Fruit fly (Drosophila melanogaster) whole organism, prepupa: Measurements from ENCODE around the gene CG43163.

Source experiments
- Blimp-1 ChIP-seq: fragments of 200-800 bp; sonication (Bioruptor generic); optimal IDR thresholded peaks from 3 replicates; lab custom pipeline; 2017; ENCODE audit warnings: missing biosample characterization, missing genetic modification characterization, mild to moderate bottlenecking, moderate library complexity, missing genetic modification reagents
- CG10631 ChIP-seq: fragments of 200-800 bp; sonication (Bioruptor generic); optimal IDR thresholded peaks from 2 replicates; lab custom pipeline; 2016; ENCODE audit warnings: missing biosample characterization, missing genetic modification characterization
- CG11294 ChIP-seq: fragments of 200-800 bp; sonication (Bioruptor generic); IDR thresholded peaks from 2 replicates; pipeline ENCODE4 v1.3.6; 2022; ENCODE audit warnings: missing biosample characterization, missing genetic modification characterization
- CG11762 ChIP-seq: fragments of 200-800 bp; sonication (Bioruptor generic); optimal IDR thresholded peaks from 3 replicates; lab custom pipeline; 2016; ENCODE audit warnings: missing biosample characterization, missing genetic modification characterization; ENCODE audit not compliant: insufficient read depth
- CG11902 ChIP-seq: fragments of 200-800 bp; sonication (Bioruptor generic); optimal IDR thresholded peaks from 3 replicates; lab custom pipeline; 2016; ENCODE audit warnings: missing biosample characterization, missing genetic modification characterization
- CG15336 ChIP-seq: fragments of 200-800 bp; sonication (Bioruptor generic); IDR thresholded peaks from 2 replicates; pipeline ENCODE4 v1.3.6; 2022; ENCODE audit warnings: missing biosample characterization, missing genetic modification characterization
- CG1621 ChIP-seq: fragments of 200-800 bp; sonication (Bioruptor generic); optimal IDR thresholded peaks from 3 replicates; lab custom pipeline; 2018; ENCODE audit warnings: missing biosample characterization, mild to moderate bottlenecking, missing genetic modification characterization
- CG16779 ChIP-seq: fragments of 200-800 bp; sonication (Bioruptor generic); optimal IDR thresholded peaks from 3 replicates; lab custom pipeline; 2017; ENCODE audit warnings: missing biosample characterization, mild to moderate bottlenecking, missing genetic modification characterization
- CG3032 ChIP-seq: fragments of 200-800 bp; optimal IDR thresholded peaks from 2 replicates; lab custom pipeline; 2019; ENCODE audit warnings: missing biosample characterization, mild to moderate bottlenecking, missing genetic modification characterization, moderate library complexity
- CG31627 ChIP-seq: fragments of 200-800 bp; sonication (Bioruptor generic); optimal IDR thresholded peaks from 3 replicates; lab custom pipeline; 2016; ENCODE audit warnings: missing biosample characterization, missing genetic modification characterization
- CG34406 ChIP-seq: fragments of 200-800 bp; sonication (Bioruptor generic); optimal IDR thresholded peaks from 3 replicates; lab custom pipeline; 2016; ENCODE audit warnings: missing biosample characterization, missing genetic modification characterization
- CG4318 ChIP-seq: fragments of 200-800 bp; sonication (Bioruptor generic); optimal IDR thresholded peaks from 3 replicates; lab custom pipeline; 2017; ENCODE audit warnings: missing biosample characterization, mild to moderate bottlenecking, missing genetic modification characterization
- CG6276 ChIP-seq: fragments of 200-800 bp; sonication (Bioruptor generic); optimal IDR thresholded peaks from 2 replicates; lab custom pipeline; 2017; ENCODE audit warnings: missing biosample characterization, mild to moderate bottlenecking, missing genetic modification characterization
- CG6792 ChIP-seq: fragments of 200-800 bp; sonication (Bioruptor generic); optimal IDR thresholded peaks from 3 replicates; lab custom pipeline; 2016; ENCODE audit warnings: missing biosample characterization, missing genetic modification characterization
- CG6808 ChIP-seq: fragments of 200-800 bp; sonication (Bioruptor generic); optimal IDR thresholded peaks from 3 replicates; lab custom pipeline; 2017; ENCODE audit warnings: missing biosample characterization, missing genetic modification characterization, mild to moderate bottlenecking, moderate library complexity, missing genetic modification reagents
- CG6854 ChIP-seq: fragments of 200-800 bp; sonication (Bioruptor generic); optimal IDR thresholded peaks from 2 replicates; lab custom pipeline; 2017; ENCODE audit warnings: missing biosample characterization, mild to moderate bottlenecking, missing genetic modification characterization
- CG7368 ChIP-seq: fragments of 200-800 bp; sonication (Bioruptor generic); optimal IDR thresholded peaks from 3 replicates; lab custom pipeline; 2016; ENCODE audit warnings: missing biosample characterization, missing genetic modification characterization
- CG8119 ChIP-seq: fragments of 200-800 bp; sonication (Bioruptor generic); IDR thresholded peaks from 3 replicates; pipeline ENCODE4 v1.3.6; 2022; ENCODE audit warnings: missing biosample characterization, missing genetic modification characterization
- CG8319 ChIP-seq: fragments of 200-800 bp; sonication (Bioruptor generic); optimal IDR thresholded peaks from 3 replicates; lab custom pipeline; 2016; ENCODE audit warnings: missing biosample characterization, missing genetic modification characterization
- CG8632 ChIP-seq: fragments of 200-800 bp; sonication (Bioruptor generic); optimal IDR thresholded peaks from 3 replicates; lab custom pipeline; 2016; ENCODE audit warnings: missing biosample characterization, missing genetic modification characterization
- CG9139 ChIP-seq: fragments of 200-800 bp; sonication (Bioruptor generic); optimal IDR thresholded peaks from 3 replicates; lab custom pipeline; 2017; ENCODE audit warnings: missing biosample characterization, mild to moderate bottlenecking, missing genetic modification characterization
- Eip75B ChIP-seq: fragments of 200-800 bp; sonication (Bioruptor generic); optimal IDR thresholded peaks from 3 replicates; lab custom pipeline; 2016; ENCODE audit warnings: missing biosample characterization, missing genetic modification characterization
- Ets21C ChIP-seq: fragments of 200-800 bp; sonication (Bioruptor generic); optimal IDR thresholded peaks from 3 replicates; lab custom pipeline; 2016; ENCODE audit warnings: missing biosample characterization, missing genetic modification characterization
- Ets96B ChIP-seq: fragments of 200-800 bp; optimal IDR thresholded peaks from 2 replicates; lab custom pipeline; 2019; ENCODE audit warnings: missing biosample characterization, mild to moderate bottlenecking, missing genetic modification characterization, moderate library complexity
- Gug ChIP-seq: fragments of 200-800 bp; sonication (Bioruptor generic); IDR thresholded peaks from 2 replicates; pipeline ENCODE4 v1.3.6; 2022; ENCODE audit warnings: missing biosample characterization, missing genetic modification characterization
- Hr38 ChIP-seq: sonication (Bioruptor generic); optimal IDR thresholded peaks from 2 replicates; lab custom pipeline; 2016; ENCODE audit warnings: missing biosample characterization, missing genetic modification characterization
- Hr4 ChIP-seq: fragments of 200-800 bp; sonication (Bioruptor generic); optimal IDR thresholded peaks from 3 replicates; lab custom pipeline; 2016; ENCODE audit warnings: missing biosample characterization, missing genetic modification characterization
- Lpt ChIP-seq: fragments of 200-800 bp; sonication (Bioruptor generic); optimal IDR thresholded peaks from 3 replicates; lab custom pipeline; 2016; ENCODE audit warnings: missing biosample characterization, missing genetic modification characterization
- Met ChIP-seq: fragments of 200-800 bp; sonication (Bioruptor generic); optimal IDR thresholded peaks from 3 replicates; lab custom pipeline; 2016; ENCODE audit warnings: missing biosample characterization, missing genetic modification characterization
- OdsH ChIP-seq: fragments of 200-800 bp; sonication (Bioruptor generic); optimal IDR thresholded peaks from 3 replicates; lab custom pipeline; 2016; ENCODE audit warnings: missing biosample characterization, missing genetic modification characterization
- Smox ChIP-seq: fragments of 200-800 bp; sonication (Bioruptor generic); optimal IDR thresholded peaks from 3 replicates; lab custom pipeline; 2016; ENCODE audit warnings: missing biosample characterization, missing genetic modification characterization
- Sox102F ChIP-seq: fragments of 200-800 bp; sonication (Bioruptor generic); optimal IDR thresholded peaks from 2 replicates; lab custom pipeline; 2016; ENCODE audit warnings: missing biosample characterization, mild to moderate bottlenecking, missing genetic modification characterization
- Sox14 ChIP-seq: fragments of 200-800 bp; sonication (Bioruptor generic); optimal IDR thresholded peaks from 3 replicates; lab custom pipeline; 2016; ENCODE audit warnings: missing biosample characterization, missing genetic modification characterization
- acj6 ChIP-seq: fragments of 200-800 bp; sonication (Bioruptor generic); optimal IDR thresholded peaks from 3 replicates; lab custom pipeline; 2016; ENCODE audit warnings: missing biosample characterization, missing genetic modification characterization
- cyc ChIP-seq: fragments of 200-800 bp; sonication (Bioruptor generic); optimal IDR thresholded peaks from 3 replicates; lab custom pipeline; 2016; ENCODE audit warnings: missing biosample characterization, missing genetic modification characterization
- dac ChIP-seq: fragments of 200-800 bp; sonication (Bioruptor generic); optimal IDR thresholded peaks from 2 replicates; lab custom pipeline; 2017; ENCODE audit warnings: missing biosample characterization, mild to moderate bottlenecking, missing genetic modification characterization
- dsx ChIP-seq: fragments of 200-800 bp; optimal IDR thresholded peaks from 3 replicates; lab custom pipeline; 2019; ENCODE audit warnings: missing biosample characterization, mild to moderate bottlenecking, missing genetic modification characterization, moderate library complexity; ENCODE audit not compliant: poor library complexity, severe bottlenecking
- eg ChIP-seq: fragments of 200-800 bp; sonication (Bioruptor generic); IDR thresholded peaks from 3 replicates; pipeline ENCODE4 v1.3.6; 2022; ENCODE audit warnings: missing biosample characterization, missing genetic modification characterization
- esn ChIP-seq: fragments of 200-800 bp; sonication (Bioruptor generic); optimal IDR thresholded peaks from 2 replicates; lab custom pipeline; 2016; ENCODE audit warnings: missing biosample characterization, mild to moderate bottlenecking, missing genetic modification characterization, moderate library complexity
- fd59A ChIP-seq: fragments of 200-800 bp; sonication (Bioruptor generic); optimal IDR thresholded peaks from 2 replicates; lab custom pipeline; 2017; ENCODE audit warnings: missing biosample characterization, mild to moderate bottlenecking, missing genetic modification characterization, missing genetic modification reagents
- fkh ChIP-seq: fragments of 200-800 bp; sonication (Bioruptor generic); optimal IDR thresholded peaks from 3 replicates; lab custom pipeline; 2017; ENCODE audit warnings: missing biosample characterization, mild to moderate bottlenecking, missing genetic modification characterization, moderate library complexity
- lz ChIP-seq: fragments of 200-800 bp; sonication (Bioruptor generic); optimal IDR thresholded peaks from 3 replicates; lab custom pipeline; 2016; ENCODE audit warnings: missing biosample characterization, missing genetic modification characterization
- net ChIP-seq: fragments of 200-800 bp; sonication (Bioruptor generic); optimal IDR thresholded peaks from 3 replicates; lab custom pipeline; 2016; ENCODE audit warnings: missing biosample characterization, missing genetic modification characterization
- salr ChIP-seq, 2 experiments: fragments of 200-800 bp; sonication (Bioruptor generic); optimal IDR thresholded peaks; 3 replicates each; lab custom pipeline; 2016 to 2018; ENCODE audit warnings: missing biosample characterization in 2 of 2, missing genetic modification characterization in 2 of 2, mild to moderate bottlenecking in 1 of 2
- ss ChIP-seq, 2 experiments: fragments of 200-800 bp; sonication (Bioruptor generic); optimal IDR thresholded peaks; 2 replicates in 1 of 2; 3 replicates in 1 of 2; lab custom pipeline; 2017 to 2018; ENCODE audit warnings: mild to moderate bottlenecking in 2 of 2, missing biosample characterization in 2 of 2, missing genetic modification characterization in 2 of 2, moderate library complexity in 1 of 2
- svp ChIP-seq: fragments of 200-800 bp; sonication (Bioruptor generic); peaks from one replicate; lab custom pipeline; 2016; ENCODE audit warnings: missing biosample characterization, missing genetic modification characterization
- vri ChIP-seq: fragments of 200-800 bp; sonication (Bioruptor generic); optimal IDR thresholded peaks from 3 replicates; lab custom pipeline; 2016; ENCODE audit warnings: missing biosample characterization, mild to moderate bottlenecking, missing genetic modification characterization

The CG43163 gene

DNA sequence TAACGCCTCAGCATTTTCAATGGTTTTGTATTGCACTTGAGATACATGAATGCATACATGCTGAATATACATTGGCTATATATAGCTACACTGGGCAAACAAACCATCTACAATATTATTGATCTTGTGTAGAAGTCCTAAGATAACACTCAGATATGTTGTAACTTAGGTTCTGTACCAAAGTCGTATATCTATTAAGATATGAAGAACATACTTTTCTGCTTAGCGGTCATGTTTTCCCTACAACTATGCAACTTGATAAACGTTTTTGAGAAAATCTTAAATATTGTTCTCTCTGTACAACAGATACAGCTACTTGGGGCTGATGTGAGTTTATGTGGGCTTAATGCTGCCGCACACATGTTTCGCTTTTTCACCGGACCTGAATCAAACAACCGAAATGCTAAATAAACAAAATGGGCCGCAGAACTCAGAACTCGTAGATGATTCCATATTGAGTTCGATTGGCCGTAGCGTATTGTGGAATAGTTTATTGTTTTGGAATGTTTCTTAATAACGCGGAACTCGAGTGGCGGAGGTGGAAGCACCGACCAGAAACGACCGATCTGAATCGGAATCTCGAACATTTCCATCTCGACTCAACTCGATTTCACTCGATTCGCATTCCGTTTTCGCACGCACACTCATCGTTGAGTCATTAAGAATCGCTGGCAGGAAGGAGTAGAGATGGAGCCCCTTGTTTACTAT, 42.4 kb upstream of the CG43163 start (continued):
- TF ChIP-seq CG9139 (GFP tag; lab: Kevin White, UChicago) = no peak
- TF ChIP-seq CG15336 = peak; percentile 80
- peak; percentile 45 for TF ChIP-seq net
- peak; percentile 45 for TF ChIP-seq CG10631 (GFP tag; lab: Kevin White, UChicago)
- TF ChIP-seq CG1621 (tag; lab: Kevin White, UChicago) = peak; percentile 31
- TF ChIP-seq svp (GFP tag; lab: Kevin White, UChicago) = no peak
- TF ChIP-seq CG11902 (GFP tag; lab: Kevin White, UChicago) = no peak
- TF ChIP-seq Met (GFP tag; lab: Kevin White, UChicago) = peak; percentile 16
- peak; percentile 29 for TF ChIP-seq CG7368 (GFP tag; lab: Kevin White, UChicago)
- TF ChIP-seq eg (GFP tag; lab: Robert Waterston, UW) = peak; percentile 66; the same call in 2 of the 3 replicates

DNA sequence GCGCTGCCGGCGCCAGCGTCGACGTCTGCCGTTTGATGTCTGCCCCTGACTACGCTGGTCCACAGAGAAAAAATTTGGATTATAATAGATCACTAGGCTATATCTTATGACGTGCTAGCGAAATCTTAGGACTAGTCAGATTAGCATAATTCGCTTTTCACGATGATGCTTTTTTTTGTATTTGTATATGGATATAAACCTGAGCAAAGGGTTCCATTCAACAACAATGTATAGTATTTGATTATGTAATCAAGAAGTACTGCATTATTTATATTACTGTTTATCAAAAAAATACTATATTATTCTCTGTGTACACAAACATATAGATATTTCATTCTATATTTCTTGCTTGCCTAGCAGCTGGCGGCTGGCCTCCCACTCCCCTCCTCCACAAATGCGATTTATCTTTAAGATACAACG, 40.2 kb upstream of the CG43163 start:
- TF ChIP-seq Smox (GFP tag; lab: Kevin White, UChicago) (no peak), CG11294 (peak; percentile 71; the same call in 1 of the 2 replicates), CG34406 (GFP tag; lab: Kevin White, UChicago) (no peak), fkh (GFP tag; lab: Kevin White, UChicago) (peak; percentile 85), Ets96B (tag; lab: Kevin White, UChicago) (peak; percentile 24), salr (GFP tag; optimal IDR thresholded peaks at IDR 0.05; lab: Kevin White, UChicago) (peak in 1 of 2 experiments; percentile 44), CG1621 (tag; lab: Kevin White, UChicago) (no peak), CG3032 (peak; percentile 43), eg (GFP tag; lab: Robert Waterston, UW) (peak; percentile 81), CG8119 (GFP tag; lab: Robert Waterston, UW) (peak; percentile 76), Sox14 (GFP tag; lab: Kevin White, UChicago) (peak; percentile 33), Ets21C (GFP tag; lab: Kevin White, UChicago) (no peak), cyc (peak; percentile 0), esn (GFP tag; lab: Kevin White, UChicago) (no peak), CG16779 (tag; lab: Kevin White, UChicago) (no peak), CG6792 (GFP tag; lab: Kevin White, UChicago) (peak; percentile 34), CG6276 (GFP tag; lab: Kevin White, UChicago) (peak; percentile 43), CG6854 (GFP tag; lab: Kevin White, UChicago) (no peak), ss (GFP tag; optimal IDR thresholded peaks at IDR 0.05; lab: Kevin White, UChicago) (peak in 1 of 2 experiments; percentile 12), svp (GFP tag; lab: Kevin White, UChicago) (no peak), CG8632 (GFP tag; lab: Kevin White, UChicago) (no peak), dsx (GFP tag; lab: Kevin White, UChicago) (peak; percentile 19), Lpt (GFP tag; lab: Kevin White, UChicago) (peak; percentile 55), Hr38 (GFP tag; lab: Kevin White, UChicago) (no peak), CG4318 (peak; percentile 61), CG8319 (GFP tag; lab: Kevin White, UChicago) (no peak), Hr4 (GFP tag; lab: Kevin White, UChicago) (peak; percentile 80), CG6808 (GFP tag; lab: Kevin White, UChicago) (peak; percentile 24), Gug (peak; percentile 67), CG11762 (GFP tag; lab: Kevin White, UChicago) (peak; percentile 36), Sox102F (no peak), Met (GFP tag; lab: Kevin White, UChicago) (peak; percentile 35), dac (GFP tag; lab: Kevin White, UChicago) (peak; percentile 46), fd59A (GFP tag; lab: Kevin White, UChicago) (peak; percentile 29), CG7368 (GFP tag; lab: Kevin White, UChicago) (no peak), CG11902 (GFP tag; lab: Kevin White, UChicago) (no peak), acj6 (GFP tag; lab: Kevin White, UChicago) (peak; percentile 42), vri (GFP tag; lab: Kevin White, UChicago) (peak; percentile 12), CG31627 (GFP tag; lab: Kevin White, UChicago) (peak; percentile 28), lz (GFP tag; lab: Kevin White, UChicago) (peak; percentile 12), CG9139 (GFP tag; lab: Kevin White, UChicago) (no peak), Blimp-1 (GFP tag; lab: Kevin White, UChicago) (no peak), net (peak; percentile 59), Eip75B (peak; percentile 38), OdsH (peak; percentile 66)
